ENCODE assay signal across 2 worm cellular contexts in genomic region chrX:1093154-1093553, ce11.
A peak's percentile ranks its signal among the peaks of the same experiment; 100 is the strongest.
TF ChIP-seq lines count a peak whose summit lies in the region.

No protein-coding gene starts in this region.

TF ChIP-seq in whole organism, L1 larva, 84 proteins besides CTCF, POLR2A, EP300 and RAD21 (continued from another document):
- TF ChIP-seq nhr-47 (tag; optimal IDR thresholded peaks at IDR 0.05; lab: Kevin White, UChicago) (peak; percentile 90), irx-1 (tag; optimal IDR thresholded peaks at IDR 0.05; lab: Kevin White, UChicago) (peak; percentile 85), fos-1 (tag; optimal IDR thresholded peaks at IDR 0.05; lab: Kevin White, UChicago) (peak; percentile 88), efl-3 (GFP tag; optimal IDR thresholded peaks at IDR 0.05; lab: Kevin White, UChicago) (no peak), egl-13 (tag; optimal IDR thresholded peaks at IDR 0.05; lab: Kevin White, UChicago) (peak; percentile 82), dpl-1 (GFP tag; optimal IDR thresholded peaks at IDR 0.05; lab: Kevin White, UChicago) (peak; percentile 14 to 56 (median 37)), elt-3 (tag; optimal IDR thresholded peaks at IDR 0.05; lab: Kevin White, UChicago) (peak in 2 of 6 experiments; percentile 56 to 84), nhr-85 (tag; lab: Kevin White, UChicago) (peak; percentile 96), ceh-90 (tag; optimal IDR thresholded peaks at IDR 0.05; lab: Kevin White, UChicago) (no peak), hlh-4 (tag; optimal IDR thresholded peaks at IDR 0.05; lab: Kevin White, UChicago) (no peak), mdl-1 (tag; optimal IDR thresholded peaks at IDR 0.05; lab: Kevin White, UChicago) (peak; percentile 80 to 98), mep-1 (tag; optimal IDR thresholded peaks at IDR 0.05; lab: Kevin White, UChicago) (peak; percentile 95), lin-13 (GFP tag; optimal IDR thresholded peaks at IDR 0.05; lab: Kevin White, UChicago) (peak; percentile 81), egl-27 (tag; optimal IDR thresholded peaks at IDR 0.05; lab: Kevin White, UChicago) (peak; percentile 80 to 92), C04F5.9 (tag; optimal IDR thresholded peaks at IDR 0.05; lab: Kevin White, UChicago) (peak; percentile 63), vab-15 (tag; optimal IDR thresholded peaks at IDR 0.05; lab: Kevin White, UChicago) (peak; percentile 56), lin-14 (GFP tag; optimal IDR thresholded peaks at IDR 0.05; lab: Kevin White, UChicago) (peak; percentile 99)

TF ChIP-seq in whole organism, young adult, 124 proteins besides CTCF, POLR2A, EP300 and RAD21 (continued from another document):
- TF ChIP-seq egl-44 (GFP tag; IDR thresholded peaks at IDR 0.05; lab: Robert Waterston, UW) (peak; percentile 82), lin-40 (tag; optimal IDR thresholded peaks at IDR 0.05; lab: Kevin White, UChicago) (peak; percentile 92), nhr-90 (tag; optimal IDR thresholded peaks at IDR 0.05; lab: Kevin White, UChicago) (peak; percentile 60), unc-130 (GFP tag; optimal IDR thresholded peaks at IDR 0.05; lab: Kevin White, UChicago) (no peak), cebp-1 (GFP tag; IDR thresholded peaks at IDR 0.05; lab: Robert Waterston, UW) (peak; percentile 56; the same call in 1 of the 2 replicates), cebp-1 (tag; optimal IDR thresholded peaks at IDR 0.05; lab: Kevin White, UChicago) (peak; percentile 89), attf-6 (GFP tag; IDR thresholded peaks at IDR 0.05; lab: Robert Waterston, UW) (no peak), sea-2 (GFP tag; IDR thresholded peaks at IDR 0.05; lab: Robert Waterston, UW) (no peak), F57A8.1 (GFP tag; optimal IDR thresholded peaks at IDR 0.05; lab: Kevin White, UChicago) (no peak), F49E8.2 (tag; optimal IDR thresholded peaks at IDR 0.05; lab: Kevin White, UChicago; ENCODE audit: insufficient read depth) (no peak), B0019.2 (GFP tag; conservative IDR thresholded peaks at IDR 0.05; lab: Robert Waterston, UW) (no peak), dox-1 (GFP tag; IDR thresholded peaks at IDR 0.05; lab: Robert Waterston, UW) (peak; percentile 81), hrde-1 (tag; optimal IDR thresholded peaks at IDR 0.05; lab: Kevin White, UChicago; ENCODE audit: borderline replicate concordance) (no peak), ceh-100 (GFP tag; IDR thresholded peaks at IDR 0.05; lab: Robert Waterston, UW) (no peak; the same call in 1 of the 2 replicates), lin-26 (GFP tag; IDR thresholded peaks at IDR 0.05; lab: Robert Waterston, UW) (peak; percentile 61; the same call in 1 of the 2 replicates), ztf-22 (GFP tag; optimal IDR thresholded peaks at IDR 0.05; lab: Kevin White, UChicago) (peak; percentile 53), ztf-3 (GFP tag; optimal IDR thresholded peaks at IDR 0.05; lab: Kevin White, UChicago) (no peak), somi-1 (GFP tag; optimal IDR thresholded peaks at IDR 0.05; lab: Kevin White, UChicago) (peak; percentile 94), him-1 (tag; optimal IDR thresholded peaks at IDR 0.05; lab: Kevin White, UChicago) (no peak), die-1 (tag; optimal IDR thresholded peaks at IDR 0.05; lab: Kevin White, UChicago) (peak; percentile 39), lsy-27 (tag; optimal IDR thresholded peaks at IDR 0.05; lab: Kevin White, UChicago; ENCODE audit: borderline replicate concordance, insufficient read depth) (no peak), ets-4 (GFP tag; optimal IDR thresholded peaks at IDR 0.05; lab: Kevin White, UChicago) (no peak), unc-62 (GFP tag; optimal IDR thresholded peaks at IDR 0.05; lab: Kevin White, UChicago) (peak; percentile 92)
